Fruit fly (Drosophila melanogaster): ENCODE measurements around the gene Sdr.

Gene Sdr

DNA sequence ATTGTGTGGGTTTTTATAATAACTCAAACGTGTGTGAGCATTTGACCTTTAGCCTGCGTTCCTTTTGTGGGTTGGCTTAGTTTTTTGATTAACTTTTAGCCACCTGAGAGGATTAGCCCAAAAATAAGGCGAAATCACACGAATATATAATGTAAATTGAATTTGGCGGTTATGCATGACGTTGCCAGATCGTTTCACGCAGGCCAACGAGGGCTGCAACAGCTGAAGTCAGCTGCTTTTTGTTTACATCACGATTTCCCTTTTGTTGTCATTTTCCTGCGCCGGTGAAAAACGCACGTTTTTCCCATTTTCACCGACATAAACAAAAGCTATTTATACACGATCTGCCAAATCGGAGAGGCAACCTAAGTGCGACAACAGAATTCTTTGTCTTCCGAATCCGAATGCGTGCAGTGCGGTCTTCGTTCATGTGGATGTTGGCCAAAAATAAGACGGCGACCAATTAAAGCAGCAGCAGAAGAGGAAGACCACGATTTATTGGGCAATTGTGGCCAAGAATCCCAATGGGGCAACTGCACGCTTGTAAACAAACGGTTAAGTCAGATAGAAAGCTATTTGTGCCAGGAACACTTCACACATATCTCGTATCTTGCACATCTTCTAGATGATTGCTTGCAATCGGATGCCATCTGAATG, 39.1 kb upstream of the Sdr start, which contains the start of gene CG3631 (continued):
- TF ChIP-seq CG2199 (GFP tag; IDR thresholded peaks at IDR 0.05) (no peak), jigr1 (GFP tag; IDR thresholded peaks at IDR 0.05) (no peak), mld (GFP tag; IDR thresholded peaks at IDR 0.05; ENCODE audit: partially characterized antibody) (0 out of 3 replicates have a peak, but pooled peaks have one; percentile 6), pzg (GFP tag; optimal IDR thresholded peaks at IDR 0.05) (peak; percentile 68), CG10209 (GFP tag; optimal IDR thresholded peaks at IDR 0.05) (no peak), pan (optimal IDR thresholded peaks at IDR 0.05) (no peak), pan (GFP tag; optimal IDR thresholded peaks at IDR 0.05 in 1 of 2, IDR thresholded peaks at IDR 0.05 in 1 of 2) (no peak), CG13287 (GFP tag; IDR thresholded peaks at IDR 0.05; ENCODE audit: partially characterized antibody) (peak; percentile 56), CG12104 (GFP tag; optimal IDR thresholded peaks at IDR 0.05) (no peak), Med (GFP tag) (peak; percentile 32), CG8290 (GFP tag; optimal IDR thresholded peaks at IDR 0.05) (no peak), CG8290 (tag; optimal IDR thresholded peaks at IDR 0.05) (no peak), pb (GFP tag; optimal IDR thresholded peaks at IDR 0.05) (no peak), insv (GFP tag; optimal IDR thresholded peaks at IDR 0.05) (no peak), Sox100B (GFP tag; optimal IDR thresholded peaks at IDR 0.05) (no peak), hb (GFP tag; IDR thresholded peaks at IDR 0.05; ENCODE audit: partially characterized antibody) (no peak), BEAF-32 (GFP tag; optimal IDR thresholded peaks at IDR 0.05) (peak; percentile 25), Doc2 (GFP tag; IDR thresholded peaks at IDR 0.05) (no peak), slou (GFP tag; optimal IDR thresholded peaks at IDR 0.05) (no peak), wek (GFP tag; optimal IDR thresholded peaks at IDR 0.05) (no peak), CG12942 (GFP tag; optimal IDR thresholded peaks at IDR 0.05) (no peak), Usf (GFP tag; optimal IDR thresholded peaks at IDR 0.05) (no peak), MBD-R2 (GFP tag; IDR thresholded peaks at IDR 0.05) (peak; percentile 89), toy (GFP tag; IDR thresholded peaks at IDR 0.05) (no peak), CG17612 (GFP tag; IDR thresholded peaks at IDR 0.05) (no peak), HmgZ (tag; optimal IDR thresholded peaks at IDR 0.05) (no peak), Dek (tag; optimal IDR thresholded peaks at IDR 0.05) (no peak), inv (GFP tag; IDR thresholded peaks at IDR 0.05; ENCODE audit: partially characterized antibody) (no peak), CG3281 (GFP tag; optimal IDR thresholded peaks at IDR 0.05) (no peak), zen2 (GFP tag; IDR thresholded peaks at IDR 0.05; ENCODE audit: partially characterized antibody) (no peak), CG4282 (GFP tag; optimal IDR thresholded peaks at IDR 0.05) (no peak), usp (GFP tag; optimal IDR thresholded peaks at IDR 0.05) (no peak), exex (tag; optimal IDR thresholded peaks at IDR 0.05) (no peak), Optix (GFP tag; IDR thresholded peaks at IDR 0.05) (no peak), h (optimal IDR thresholded peaks at IDR 0.05) (no peak), YL-1 (GFP tag; optimal IDR thresholded peaks at IDR 0.05) (no peak), CG5953 (GFP tag; IDR thresholded peaks at IDR 0.05) (no peak), sr (GFP tag; IDR thresholded peaks at IDR 0.05) (no peak), abd-A (tag; optimal IDR thresholded peaks at IDR 0.05) (no peak), CG17829 (tag; optimal IDR thresholded peaks at IDR 0.05) (peak; percentile 5), CG15696 (tag; optimal IDR thresholded peaks at IDR 0.05) (no peak), Myb (GFP tag; optimal IDR thresholded peaks at IDR 0.05) (peak; percentile 64), tx (GFP tag; optimal IDR thresholded peaks at IDR 0.05) (no peak), Spps (tag; optimal IDR thresholded peaks at IDR 0.05) (no peak), lola (GFP tag; optimal IDR thresholded peaks at IDR 0.05) (no peak), lab (GFP tag; optimal IDR thresholded peaks at IDR 0.05) (no peak), sd (tag; optimal IDR thresholded peaks at IDR 0.05) (no peak), CG9727 (GFP tag; optimal IDR thresholded peaks at IDR 0.05) (no peak), prd (optimal IDR thresholded peaks at IDR 0.05) (no peak), prd (GFP tag; IDR thresholded peaks at IDR 0.05) (no peak)

Data from whole organism, embryonic.